Worm (Caenorhabditis elegans): ENCODE data around the gene dve-1.

- no peak for TF ChIP-seq tab-1 (GFP tag; IDR thresholded peaks at IDR 0.05)
- TF ChIP-seq cog-1 (tag; optimal IDR thresholded peaks at IDR 0.05): no peak
- no peak for TF ChIP-seq klf-2 (GFP tag; conservative IDR thresholded peaks at IDR 0.05)
- no peak for TF ChIP-seq ztf-29 (GFP tag; IDR thresholded peaks at IDR 0.05)
- no peak for TF ChIP-seq flt-1 (GFP tag; IDR thresholded peaks at IDR 0.05)
- no peak for TF ChIP-seq med-1 (GFP tag; optimal IDR thresholded peaks at IDR 0.05; ENCODE audit: insufficient read depth)
- no peak for TF ChIP-seq ref-1 (GFP tag; conservative IDR thresholded peaks at IDR 0.05)
These were observed 36.4 kb downstream of the dve-1 start, which contains the start of gene R04A9.6 for ce11 chrX:397259-397658.

Data from whole organism, midembryonic.